Fruit fly (Drosophila melanogaster) whole organism, wandering third instar larva: ENCODE measurements around the gene CG17768.

Experiments used
- CG32264 ChIP-seq: fragments of 200-800 bp; sonication (Bioruptor generic); optimal IDR thresholded peaks from 2 replicates; lab custom pipeline; 2016; ENCODE audit warnings: missing biosample characterization, missing genetic modification characterization
- Dfd ChIP-seq: fragments of >200 bp; optimal IDR thresholded peaks from 2 replicates; lab custom pipeline; 2017; ENCODE audit warnings: missing biosample characterization, missing genetic modification characterization
- Hnf4 ChIP-seq: fragments of 200-800 bp; sonication (Bioruptor generic); optimal IDR thresholded peaks from 2 replicates; lab custom pipeline; 2016; ENCODE audit warnings: missing biosample characterization, mild to moderate bottlenecking, missing genetic modification characterization
- Hr78 ChIP-seq: fragments of >200 bp; optimal IDR thresholded peaks from 2 replicates; lab custom pipeline; 2017; ENCODE audit warnings: missing biosample characterization, missing genetic modification characterization
- Mio ChIP-seq: sonication (Bioruptor generic); optimal IDR thresholded peaks from 2 replicates; lab custom pipeline; 2016; ENCODE audit warnings: missing biosample characterization, missing genetic modification characterization
- Myc ChIP-seq: fragments of >200 bp; optimal IDR thresholded peaks from 2 replicates; lab custom pipeline; 2017
- OdsH ChIP-seq: fragments of 200-800 bp; sonication (Bioruptor generic); optimal IDR thresholded peaks from 2 replicates; lab custom pipeline; 2016; ENCODE audit warnings: missing biosample characterization, mild to moderate bottlenecking, missing genetic modification characterization
- Rel ChIP-seq, 2 experiments: fragments of 200-800 bp; sonication (Bioruptor generic) in 1 of 2; optimal IDR thresholded peaks; 2 replicates in 1 of 2; 3 replicates in 1 of 2; lab custom pipeline; 2016 to 2019; ENCODE audit warnings: mild to moderate bottlenecking in 2 of 2, missing biosample characterization in 2 of 2, missing genetic modification characterization in 2 of 2, moderate library complexity in 1 of 2
- Vsx2 ChIP-seq: fragments of 200-300, 225-300 bp; sonication (Bioruptor generic); optimal IDR thresholded peaks from 2 replicates; lab custom pipeline; 2018; ENCODE audit warnings: missing biosample characterization, missing genetic modification characterization; ENCODE audit not compliant: partially characterized antibody
- brk ChIP-seq: fragments of 200-800 bp; sonication (Bioruptor generic); optimal IDR thresholded peaks from 2 replicates; lab custom pipeline; 2016; ENCODE audit warnings: missing biosample characterization, mild to moderate bottlenecking, missing genetic modification characterization
- dl ChIP-seq, 2 experiments: fragments of 175-275, 200-275 bp in 1 of 2; fragments of 200-275 bp in 1 of 2; sonication (Bioruptor generic); optimal IDR thresholded peaks; lab custom pipeline; 2018; ENCODE audit warnings: mild to moderate bottlenecking in 2 of 2, missing biosample characterization in 2 of 2, missing genetic modification characterization in 2 of 2, moderate library complexity in 2 of 2; ENCODE audit not compliant: partially characterized antibody in 2 of 2, insufficient read depth in 1 of 2
- dmrt93B ChIP-seq: fragments of 200-800 bp; sonication (Bioruptor generic); optimal IDR thresholded peaks from 2 replicates; lab custom pipeline; 2018; ENCODE audit warnings: missing biosample characterization, mild to moderate bottlenecking, missing genetic modification characterization
- dsf ChIP-seq: sonication (Bioruptor generic); optimal IDR thresholded peaks from 2 replicates; lab custom pipeline; 2016; ENCODE audit warnings: missing biosample characterization, missing genetic modification characterization, borderline replicate concordance
- ey ChIP-seq: fragments of 200-800 bp; sonication (Bioruptor generic); optimal IDR thresholded peaks from 2 replicates; lab custom pipeline; 2016; ENCODE audit warnings: missing biosample characterization, missing genetic modification characterization
- fru ChIP-seq: fragments of 200-800 bp; sonication (Bioruptor generic); optimal IDR thresholded peaks from 3 replicates; lab custom pipeline; 2016; ENCODE audit warnings: missing biosample characterization, mild to moderate bottlenecking, missing genetic modification characterization
- h ChIP-seq: fragments of 200-800 bp; sonication (Bioruptor generic); optimal IDR thresholded peaks from 3 replicates; lab custom pipeline; 2016; ENCODE audit warnings: missing biosample characterization, mild to moderate bottlenecking, missing genetic modification characterization
- lola ChIP-seq: fragments of >200 bp; optimal IDR thresholded peaks from 2 replicates; lab custom pipeline; 2017; ENCODE audit warnings: missing biosample characterization, missing genetic modification characterization
- psq ChIP-seq: fragments of 200-800 bp; sonication (Bioruptor generic); optimal IDR thresholded peaks from 3 replicates; lab custom pipeline; 2017; ENCODE audit warnings: missing biosample characterization, mild to moderate bottlenecking, missing genetic modification characterization, moderate library complexity
- rgr ChIP-seq: fragments of 200-800 bp; sonication (Bioruptor generic); optimal IDR thresholded peaks from 3 replicates; lab custom pipeline; 2016; ENCODE audit warnings: missing biosample characterization, mild to moderate bottlenecking, missing genetic modification characterization
- sage ChIP-seq: fragments of 200-800 bp; sonication (Bioruptor generic); optimal IDR thresholded peaks from 2 replicates; lab custom pipeline; 2016; ENCODE audit warnings: missing biosample characterization, mild to moderate bottlenecking, missing genetic modification characterization
- sv ChIP-seq: fragments of 200-800 bp; sonication (Bioruptor generic); optimal IDR thresholded peaks from 3 replicates; lab custom pipeline; 2016; ENCODE audit warnings: missing biosample characterization, missing genetic modification characterization
- usp ChIP-seq: fragments of >200 bp; optimal IDR thresholded peaks from 2 replicates; lab custom pipeline; 2017; ENCODE audit warnings: missing biosample characterization, missing genetic modification characterization
- woc ChIP-seq: sonication (Bioruptor generic); optimal IDR thresholded peaks from 2 replicates; lab custom pipeline; 2016; ENCODE audit warnings: missing biosample characterization, mild to moderate bottlenecking, missing genetic modification characterization

The CG17768 gene

dm6 chr2L:10356508-10356907, 48.5 kb downstream of the CG17768 start, which contains the start of the genes CtsL4 and ClpP:
Gene CtsL4, minus strand, starts transcription at chr2L:10356597.
Gene ClpP, plus strand, starts transcription at chr2L:10356795.
- TF ChIP-seq Vsx2 (GFP tag; lab: Kevin White, UChicago), result no peak
- TF ChIP-seq lola (GFP tag; lab: Kevin White, UChicago), result no peak
- TF ChIP-seq Hr78 (GFP tag; lab: Kevin White, UChicago), result no peak
- no peak for TF ChIP-seq dmrt93B
- no peak for TF ChIP-seq Dfd (GFP tag; lab: Kevin White, UChicago)
- no peak for TF ChIP-seq dl (GFP tag; optimal IDR thresholded peaks at IDR 0.05; lab: Kevin White, UChicago; ENCODE audit: insufficient read depth in 1 of 2, partially characterized antibody in 2 of 2)
- TF ChIP-seq woc (GFP tag; lab: Kevin White, UChicago), result peak; percentile 66
- no peak for TF ChIP-seq usp

DNA sequence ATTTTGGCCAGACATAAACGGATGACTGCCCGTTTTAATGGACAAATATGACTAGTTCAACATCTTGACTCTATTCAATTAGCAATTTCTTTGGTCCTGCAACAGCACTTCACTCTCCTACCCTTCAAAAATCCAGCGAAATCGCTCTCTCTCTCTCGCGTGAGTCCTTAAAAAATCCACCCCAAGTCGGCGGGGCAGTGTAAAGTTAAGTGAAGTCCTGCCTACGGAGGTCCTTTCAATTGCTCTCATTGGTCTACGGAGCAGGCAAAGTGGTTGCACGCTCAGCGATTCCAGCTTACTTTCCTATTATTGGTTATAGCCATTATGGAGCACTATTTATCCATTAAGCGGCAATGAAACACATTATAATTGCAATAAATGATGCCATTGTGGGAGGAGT, 51.1 kb downstream of the CG17768 start, which contains the start of gene CG34367:
CG34367 (minus strand) TSS at position 35 of the 400 bp plus-strand sequence.
- no peak for TF ChIP-seq psq (GFP tag; lab: Kevin White, UChicago)
- TF ChIP-seq lola (GFP tag; lab: Kevin White, UChicago), result no peak
- no peak for TF ChIP-seq dsf (GFP tag; lab: Kevin White, UChicago)
- TF ChIP-seq fru, result no peak
- no peak for TF ChIP-seq brk (GFP tag; lab: Kevin White, UChicago)
- TF ChIP-seq Rel (GFP tag; optimal IDR thresholded peaks at IDR 0.05; lab: Kevin White, UChicago), result no peak
- TF ChIP-seq Rel (tag; optimal IDR thresholded peaks at IDR 0.05; lab: Kevin White, UChicago), result no peak
- no peak for TF ChIP-seq rgr (GFP tag; lab: Kevin White, UChicago)
- no peak for TF ChIP-seq Dfd (GFP tag; lab: Kevin White, UChicago)
- TF ChIP-seq ey (GFP tag; lab: Kevin White, UChicago), result no peak
- TF ChIP-seq h, result no peak
- no peak for TF ChIP-seq Hnf4 (GFP tag; lab: Kevin White, UChicago)
- TF ChIP-seq dl (GFP tag; optimal IDR thresholded peaks at IDR 0.05; lab: Kevin White, UChicago; ENCODE audit: insufficient read depth in 1 of 2, partially characterized antibody in 2 of 2), result no peak
- no peak for TF ChIP-seq OdsH (GFP tag; lab: Kevin White, UChicago)
- TF ChIP-seq sage (GFP tag; lab: Kevin White, UChicago), result no peak
- TF ChIP-seq CG32264 (GFP tag; lab: Kevin White, UChicago), result no peak
- TF ChIP-seq sv (GFP tag; lab: Kevin White, UChicago), result no peak
- TF ChIP-seq Myc (lab: Kevin White, UChicago), result no peak
- TF ChIP-seq Mio (GFP tag; lab: Kevin White, UChicago), result no peak
